Fruit fly (Drosophila melanogaster) whole organism, embryonic: ENCODE data around the gene chif.

ENCODE experiments used
- Abd-B ChIP-seq: fragments of 200-800 bp; sonication (Bioruptor generic); optimal IDR thresholded peaks from 2 replicates; lab custom pipeline; 2018; ENCODE audit warnings: missing biosample characterization, mild to moderate bottlenecking, missing genetic modification characterization, moderate library complexity
- Aef1 ChIP-seq: fragments of 200-800 bp; sonication (Bioruptor generic); IDR thresholded peaks from 3 replicates; pipeline ENCODE4 v1.3.6; 2022; ENCODE audit warnings: missing biosample characterization, missing genetic modification characterization
- Atf6 ChIP-seq: fragments of 200-800 bp; sonication (Bioruptor generic); IDR thresholded peaks from 2 replicates; pipeline ENCODE4 v1.3.6; 2022; ENCODE audit warnings: missing biosample characterization, missing genetic modification characterization
- Awh ChIP-seq: fragments of 200-800 bp; sonication (Bioruptor generic); IDR thresholded peaks from 2 replicates; pipeline ENCODE4, ENCODE4 v1.3.6; 2022; ENCODE audit warnings: missing biosample characterization, missing genetic modification characterization
- C15 ChIP-seq: fragments of 200-800 bp; sonication (Bioruptor generic); IDR thresholded peaks from 3 replicates; pipeline ENCODE4 v1.3.6; 2022; ENCODE audit warnings: missing biosample characterization, missing genetic modification characterization
- CG10979 ChIP-seq: fragments of 200-800 bp; sonication (Bioruptor generic); optimal IDR thresholded peaks from 2 replicates; lab custom pipeline; 2018; ENCODE audit warnings: missing biosample characterization, mild to moderate bottlenecking, missing genetic modification characterization, moderate library complexity
- CG12219 ChIP-seq: fragments of 200-800 bp; sonication (Bioruptor generic); optimal IDR thresholded peaks from 3 replicates; lab custom pipeline; 2018; ENCODE audit warnings: missing biosample characterization, mild to moderate bottlenecking, missing genetic modification characterization
- CG12236 ChIP-seq: fragments of 200-800 bp; sonication (Bioruptor generic); optimal IDR thresholded peaks from 2 replicates; lab custom pipeline; 2016; ENCODE audit warnings: missing biosample characterization, missing genetic modification characterization
- CG12942 ChIP-seq: fragments of 200-800 bp; sonication (Bioruptor generic); optimal IDR thresholded peaks from 3 replicates; lab custom pipeline; 2016; ENCODE audit warnings: missing biosample characterization, missing genetic modification characterization
- CG13287 ChIP-seq: fragments of 200-800 bp; sonication (Bioruptor generic); IDR thresholded peaks from 2 replicates; pipeline ENCODE4 v1.3.6; 2022; ENCODE audit warnings: missing biosample characterization, missing genetic modification characterization; ENCODE audit not compliant: partially characterized antibody
- CG13624 ChIP-seq: fragments of 200-800 bp; sonication (Bioruptor generic); optimal IDR thresholded peaks from 2 replicates; lab custom pipeline; 2016; ENCODE audit warnings: missing biosample characterization, missing genetic modification characterization
- CG15479 ChIP-seq: fragments of 200-800 bp; sonication (Bioruptor generic); optimal IDR thresholded peaks from 3 replicates; lab custom pipeline; 2019; ENCODE audit warnings: missing biosample characterization, mild to moderate bottlenecking, missing genetic modification characterization, moderate library complexity
- CG15696 ChIP-seq: fragments of 200-800 bp; sonication (Bioruptor generic); optimal IDR thresholded peaks from 2 replicates; lab custom pipeline; 2019; ENCODE audit warnings: missing biosample characterization, mild to moderate bottlenecking, missing genetic modification characterization, moderate library complexity
- CG17186 ChIP-seq: fragments of 200-800 bp; sonication (Bioruptor generic); optimal IDR thresholded peaks from 3 replicates; lab custom pipeline; 2017; ENCODE audit warnings: missing biosample characterization, missing genetic modification reagents, missing genetic modification characterization
- CG17361 ChIP-seq: fragments of 200-800 bp; sonication (Bioruptor generic); IDR thresholded peaks from 3 replicates; pipeline ENCODE4 v1.3.6; 2022; ENCODE audit warnings: missing biosample characterization, missing genetic modification characterization
- CG17912 ChIP-seq: fragments of 200-800 bp; sonication (Bioruptor generic); optimal IDR thresholded peaks from 2 replicates; lab custom pipeline; 2018; ENCODE audit warnings: missing biosample characterization, mild to moderate bottlenecking, missing genetic modification characterization
- CG3065 ChIP-seq: fragments of 200-800 bp; sonication (Bioruptor generic); optimal IDR thresholded peaks from 2 replicates; lab custom pipeline; 2016; ENCODE audit warnings: missing biosample characterization, missing genetic modification characterization
- CG33213 ChIP-seq: fragments of 200-800 bp; sonication (Bioruptor generic); optimal IDR thresholded peaks from 3 replicates; lab custom pipeline; 2016; ENCODE audit warnings: missing biosample characterization, missing genetic modification characterization
- CG34422 ChIP-seq: fragments of 200-800 bp; sonication (Bioruptor generic); IDR thresholded peaks from 3 replicates; pipeline ENCODE4 v1.3.6; 2022; ENCODE audit warnings: missing biosample characterization, missing genetic modification characterization
- CG6272 ChIP-seq: fragments of 200-800 bp; sonication (Bioruptor generic); IDR thresholded peaks from 2 replicates; pipeline ENCODE4 v1.3.6; 2022; ENCODE audit warnings: missing biosample characterization, missing genetic modification characterization
- CG6683 ChIP-seq: fragments of 200-800 bp; sonication (Bioruptor generic); optimal IDR thresholded peaks from 2 replicates; lab custom pipeline; 2017; ENCODE audit warnings: missing biosample characterization, mild to moderate bottlenecking, missing genetic modification characterization, missing genetic modification reagents
- CG6813 ChIP-seq: fragments of 200-800 bp; sonication (Bioruptor generic); optimal IDR thresholded peaks from 2 replicates; lab custom pipeline; 2017; ENCODE audit warnings: missing biosample characterization, missing genetic modification characterization, mild to moderate bottlenecking, moderate library complexity, missing genetic modification reagents
- CG9727 ChIP-seq: fragments of 200-800 bp; sonication (Bioruptor generic); optimal IDR thresholded peaks from 3 replicates; lab custom pipeline; 2017; ENCODE audit warnings: missing biosample characterization, mild to moderate bottlenecking, missing genetic modification characterization
- CG9817 ChIP-seq: fragments of 200-800 bp; sonication (Bioruptor generic); optimal IDR thresholded peaks from 2 replicates; lab custom pipeline; 2018; ENCODE audit warnings: missing biosample characterization, mild to moderate bottlenecking, missing genetic modification characterization, moderate library complexity
- CkIIα-i1 ChIP-seq: fragments of 200-800 bp; sonication (Bioruptor generic); IDR thresholded peaks from 2 replicates; pipeline ENCODE4 v1.3.6; 2022; ENCODE audit warnings: missing biosample characterization, missing genetic modification characterization
- CrebB ChIP-seq: fragments of 200-800 bp; sonication (Bioruptor generic); optimal IDR thresholded peaks from 3 replicates; lab custom pipeline; 2018; ENCODE audit warnings: missing biosample characterization, mild to moderate bottlenecking, missing genetic modification characterization
- D19B ChIP-seq: fragments of 200-800 bp; sonication (Bioruptor generic); optimal IDR thresholded peaks from 2 replicates; lab custom pipeline; 2017; ENCODE audit warnings: missing biosample characterization, mild to moderate bottlenecking, missing genetic modification characterization
- Dbx ChIP-seq: fragments of 200-800 bp; sonication (Bioruptor generic); IDR thresholded peaks from 3 replicates; pipeline ENCODE4 v1.3.6; 2022; ENCODE audit warnings: missing biosample characterization, missing genetic modification characterization
- HLH3B ChIP-seq: fragments of 200-800 bp; sonication (Bioruptor generic); IDR thresholded peaks from 2 replicates; pipeline ENCODE4 v1.3.6; 2022; ENCODE audit warnings: missing biosample characterization, missing genetic modification characterization
- Hr39 ChIP-seq: fragments of >200 bp; optimal IDR thresholded peaks from 2 replicates; lab custom pipeline; 2017
- Meics ChIP-seq: fragments of 200-800 bp; sonication (Bioruptor generic); optimal IDR thresholded peaks from 2 replicates; lab custom pipeline; 2017; ENCODE audit warnings: missing biosample characterization, mild to moderate bottlenecking, missing genetic modification characterization
- Optix ChIP-seq: fragments of 200-800 bp; sonication (Bioruptor generic); IDR thresholded peaks from 3 replicates; pipeline ENCODE4 v1.3.6; 2022; ENCODE audit warnings: missing biosample characterization, missing genetic modification characterization
- Poxn ChIP-seq: fragments of 200-800 bp; sonication (Bioruptor generic); IDR thresholded peaks from 2 replicates; pipeline ENCODE4 v1.3.6; 2022; ENCODE audit warnings: missing biosample characterization, missing genetic modification characterization
- Ptx1 ChIP-seq: fragments of 200-800 bp; sonication (Bioruptor generic); IDR thresholded peaks from 2 replicates; pipeline ENCODE4 v1.3.6; 2022; ENCODE audit warnings: missing biosample characterization, missing genetic modification characterization
- ara ChIP-seq: fragments of 200-800 bp; sonication (Bioruptor generic); IDR thresholded peaks from 2 replicates; pipeline ENCODE4 v1.3.6; 2022; ENCODE audit warnings: missing biosample characterization, missing genetic modification characterization
- ash1 ChIP-seq: fragments of 200-800 bp; sonication (Bioruptor generic); optimal IDR thresholded peaks from 2 replicates; lab custom pipeline; 2018; ENCODE audit warnings: missing biosample characterization, mild to moderate bottlenecking, missing genetic modification characterization
- bowl ChIP-seq: fragments of 200-800 bp; sonication (Bioruptor generic); IDR thresholded peaks from 2 replicates; pipeline ENCODE4 v1.3.6; 2022; ENCODE audit warnings: missing biosample characterization, missing genetic modification characterization
- chn ChIP-seq: fragments of 200-800 bp; sonication (Bioruptor generic); optimal IDR thresholded peaks from 2 replicates; lab custom pipeline; 2016; ENCODE audit warnings: missing biosample characterization, missing genetic modification characterization
- crc ChIP-seq: fragments of 200-800 bp; sonication (Bioruptor generic); optimal IDR thresholded peaks from 2 replicates; lab custom pipeline; 2016; ENCODE audit warnings: missing biosample characterization, missing genetic modification characterization
- cwo ChIP-seq: fragments of 200-800 bp; sonication (Bioruptor generic); optimal IDR thresholded peaks from 3 replicates; lab custom pipeline; 2017; ENCODE audit warnings: missing biosample characterization, missing genetic modification characterization, mild to moderate bottlenecking, moderate library complexity, missing genetic modification reagents
- fd64A ChIP-seq: fragments of 200-800 bp; sonication (Bioruptor generic); optimal IDR thresholded peaks from 3 replicates; lab custom pipeline; 2018; ENCODE audit warnings: missing biosample characterization, mild to moderate bottlenecking, missing genetic modification characterization
- gem ChIP-seq: fragments of 200-800 bp; sonication (Bioruptor generic); optimal IDR thresholded peaks from 2 replicates; lab custom pipeline; 2019; ENCODE audit warnings: missing biosample characterization, mild to moderate bottlenecking, missing genetic modification characterization, moderate library complexity
- hkb ChIP-seq, 2 experiments: fragments of 200-800 bp in 1 of 2; fragments of >200 bp in 1 of 2; sonication (Bioruptor generic) in 1 of 2; IDR thresholded peaks in 1 of 2; optimal IDR thresholded peaks in 1 of 2; 2 replicates each; pipeline versions ENCODE4 v1.3.6 to Lab custom; 2017 to 2022; ENCODE audit warnings: missing biosample characterization in 1 of 2, missing genetic modification characterization in 1 of 2
- jumu ChIP-seq: fragments of 200-800 bp; sonication (Bioruptor generic); optimal IDR thresholded peaks from 3 replicates; lab custom pipeline; 2016; ENCODE audit warnings: missing biosample characterization, missing genetic modification characterization
- lov ChIP-seq, 2 experiments: fragments of 200-800 bp in 1 of 2; fragments of >200 bp in 1 of 2; sonication (Bioruptor generic) in 1 of 2; IDR thresholded peaks in 1 of 2; optimal IDR thresholded peaks in 1 of 2; 2 replicates in 1 of 2; 3 replicates in 1 of 2; pipeline versions ENCODE4 v1.3.6 to Lab custom; 2017 to 2022; ENCODE audit warnings: missing biosample characterization in 1 of 2, missing genetic modification characterization in 1 of 2
- nau ChIP-seq: fragments of 200-800 bp; sonication (Bioruptor generic); optimal IDR thresholded peaks from 3 replicates; lab custom pipeline; 2017; ENCODE audit warnings: missing biosample characterization, mild to moderate bottlenecking, missing genetic modification characterization, missing genetic modification reagents
- row ChIP-seq: fragments of 200-800 bp; sonication (Bioruptor generic); IDR thresholded peaks from 3 replicates; pipeline ENCODE4 v1.3.6; 2022; ENCODE audit warnings: missing biosample characterization, missing genetic modification characterization
- sisA ChIP-seq: fragments of 200-800 bp; sonication (Bioruptor generic); IDR thresholded peaks from 2 replicates; pipeline ENCODE4 v1.3.6; 2022; ENCODE audit warnings: missing biosample characterization, missing genetic modification characterization
- wdn ChIP-seq: fragments of 200-800 bp; sonication (Bioruptor generic); IDR thresholded peaks from 2 replicates; pipeline ENCODE4 v1.3.6; 2022; ENCODE audit warnings: missing biosample characterization, missing genetic modification characterization
- wor ChIP-seq: fragments of 200-800 bp; sonication (Bioruptor generic); IDR thresholded peaks from 2 replicates; pipeline ENCODE4 v1.3.6; 2022; ENCODE audit warnings: missing biosample characterization, missing genetic modification characterization

The chif gene

DNA sequence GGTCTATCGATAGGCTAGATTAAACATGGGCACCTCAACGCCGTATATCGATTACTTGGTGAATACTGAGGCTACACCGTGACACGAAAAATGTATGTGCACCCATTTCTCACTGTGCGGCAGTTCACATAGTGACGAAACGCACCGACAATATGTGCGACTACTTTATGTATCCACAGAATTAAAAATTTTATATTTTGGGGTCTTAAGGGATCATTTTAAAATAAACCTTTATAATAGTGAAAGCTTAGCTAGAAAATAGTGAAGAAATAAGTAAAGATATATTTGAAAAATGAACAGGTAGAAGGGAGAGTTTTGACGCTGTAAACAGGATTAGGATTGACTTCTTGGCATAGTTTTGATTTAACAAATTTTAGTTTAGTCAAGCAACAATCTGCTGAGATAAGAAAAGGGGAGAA lies 23.3 kb downstream of the chif start, which contains the start of gene mRpL4 (continued):
- TF ChIP-seq jumu (GFP tag; lab: Kevin White, UChicago) (peak; percentile 83), CG15479 (GFP tag; lab: Kevin White, UChicago) (no peak), gem (tag; lab: Kevin White, UChicago) (peak; percentile 71), row (peak; percentile 93), CG9727 (GFP tag; lab: Kevin White, UChicago) (peak; percentile 51), D19B (peak; percentile 14), CG10979 (peak; percentile 50), CG33213 (GFP tag; lab: Kevin White, UChicago) (peak; percentile 26), CG9817 (tag; lab: Kevin White, UChicago) (peak; percentile 54), CG34422 (GFP tag; lab: Robert Waterston, UW) (no peak; the same call in none of the 3 replicates), Hr39 (lab: Kevin White, UChicago) (no peak), CG15696 (peak; percentile 47), Dbx (peak; percentile 66; the same call in 1 of the 3 replicates), fd64A (GFP tag; lab: Kevin White, UChicago) (no peak), CG17361 (peak; percentile 69; the same call in 2 of the 3 replicates), wdn (GFP tag; lab: Robert Waterston, UW) (peak; percentile 18; the same call in 1 of the 2 replicates), CG6683 (GFP tag; lab: Kevin White, UChicago) (no peak), CkIIα-i1 (GFP tag; lab: Robert Waterston, UW) (no peak), C15 (GFP tag; lab: Robert Waterston, UW) (0 out of 3 replicates have a peak, but pooled peaks have one; percentile 26), CrebB (tag; lab: Kevin White, UChicago) (no peak), CG12942 (peak; percentile 78), Awh (GFP tag; lab: Robert Waterston, UW) (0 out of 2 replicates have a peak, but pooled peaks have one; percentile 20), Ptx1 (GFP tag; lab: Robert Waterston, UW) (peak; percentile 75), CG12219 (GFP tag; lab: Kevin White, UChicago) (no peak), ash1 (GFP tag; lab: Kevin White, UChicago) (no peak), CG6272 (GFP tag; lab: Robert Waterston, UW) (peak; percentile 74), hkb (optimal IDR thresholded peaks at IDR 0.05; lab: Kevin White, UChicago) (no peak), hkb (GFP tag; IDR thresholded peaks at IDR 0.05; lab: Robert Waterston, UW) (peak; percentile 35; the same call in 1 of the 2 replicates), crc (peak; percentile 49), nau (GFP tag; lab: Kevin White, UChicago) (no peak), CG6813 (GFP tag; lab: Kevin White, UChicago) (peak; percentile 12), CG13287 (GFP tag; lab: Robert Waterston, UW) (peak; percentile 99), CG12236 (GFP tag; lab: Kevin White, UChicago) (peak; percentile 2), wor (GFP tag; lab: Robert Waterston, UW) (no peak), lov (optimal IDR thresholded peaks at IDR 0.05; lab: Kevin White, UChicago) (no peak), lov (GFP tag; IDR thresholded peaks at IDR 0.05; lab: Robert Waterston, UW) (peak; percentile 58; the same call in 1 of the 3 replicates), sisA (GFP tag; lab: Robert Waterston, UW) (peak; percentile 80), Poxn (GFP tag; lab: Robert Waterston, UW) (no peak), cwo (GFP tag; lab: Kevin White, UChicago) (no peak), Meics (GFP tag; lab: Kevin White, UChicago) (peak; percentile 100), Abd-B (peak; percentile 72), CG17912 (no peak), bowl (GFP tag; lab: Robert Waterston, UW) (no peak), CG13624 (peak; percentile 69), CG3065 (GFP tag; lab: Kevin White, UChicago) (peak; percentile 48), Atf6 (peak; percentile 42; the same call in 1 of the 2 replicates), chn (peak; percentile 80), Optix (GFP tag; lab: Robert Waterston, UW) (peak; percentile 39; the same call in 2 of the 3 replicates), ara (GFP tag; lab: Robert Waterston, UW) (peak; percentile 52; the same call in 1 of the 2 replicates), Aef1 (peak; percentile 57; the same call in 2 of the 3 replicates), CG17186 (peak; percentile 84), HLH3B (GFP tag; lab: Robert Waterston, UW) (peak; percentile 48; the same call in 1 of the 2 replicates)
